Worm (Caenorhabditis elegans) whole organism, L3 larva: ENCODE measurements around the gene lmbr-1.
A peak's percentile ranks its signal among the peaks of the same experiment; 100 is the strongest.

Source experiments
- R02D3.7 ChIP-seq: fragments of 150-350 bp; optimal IDR thresholded peaks from 2 replicates; lab custom pipeline; 2014; ENCODE audit warnings: missing biosample characterization, missing genetic modification characterization
- ZK546.5 ChIP-seq: sonication (generic microtip); optimal IDR thresholded peaks from 2 replicates; lab custom pipeline; 2017; ENCODE audit warnings: missing biosample characterization, missing genetic modification characterization
- aly-2 ChIP-seq: fragments of 150-350 bp; optimal IDR thresholded peaks from 2 replicates; lab custom pipeline; 2014; ENCODE audit warnings: missing biosample characterization, missing genetic modification characterization
- ama-1 ChIP-seq: fragments of 150-350 bp; optimal IDR thresholded peaks from 2 replicates; lab custom pipeline; 2018
- ceh-16 ChIP-seq: sonication (generic microtip); optimal IDR thresholded peaks from 2 replicates; lab custom pipeline; 2017; ENCODE audit warnings: missing biosample characterization, missing genetic modification characterization
- ceh-28 ChIP-seq: fragments of 150-350 bp; optimal IDR thresholded peaks from 2 replicates; lab custom pipeline; 2014; ENCODE audit warnings: missing biosample characterization, missing genetic modification reagents, missing genetic modification characterization
- ceh-82 ChIP-seq: fragments of 150-350 bp; optimal IDR thresholded peaks from 2 replicates; lab custom pipeline; 2014; ENCODE audit warnings: missing biosample characterization, missing genetic modification characterization
- ceh-9 ChIP-seq: sonication (generic microtip); optimal IDR thresholded peaks from 2 replicates; lab custom pipeline; 2018; ENCODE audit warnings: missing biosample characterization, missing genetic modification characterization
- daf-12 ChIP-seq: fragments of 150-350 bp; optimal IDR thresholded peaks from 2 replicates; lab custom pipeline; 2014; ENCODE audit warnings: missing biosample characterization, missing genetic modification reagents, missing genetic modification characterization
- egl-27 ChIP-seq: sonication (generic microtip); optimal IDR thresholded peaks from 4 replicates; lab custom pipeline; 2017; ENCODE audit warnings: missing biosample characterization, missing genetic modification reagents, missing genetic modification characterization
- egl-5 ChIP-seq: fragments of 150-350 bp; optimal IDR thresholded peaks from 2 replicates; lab custom pipeline; 2017; ENCODE audit warnings: missing biosample characterization, missing genetic modification reagents, missing genetic modification characterization, inconsistent platforms
- elt-1 ChIP-seq: fragments of 150-350 bp; optimal IDR thresholded peaks from 2 replicates; lab custom pipeline; 2014; ENCODE audit warnings: missing biosample characterization, missing genetic modification characterization
- elt-2 ChIP-seq: sonication (generic microtip); optimal IDR thresholded peaks from 2 replicates; lab custom pipeline; 2016; ENCODE audit warnings: missing genetic modification reagents, mild to moderate bottlenecking, missing genetic modification characterization, missing compliant biosample characterization
- elt-3 ChIP-seq, 3 experiments: fragments of 150-350 bp in 1 of 3; sonication (generic microtip) in 2 of 3; optimal IDR thresholded peaks; 2 replicates in 2 of 3; 4 replicates in 1 of 3; lab custom pipeline; 2014 to 2017; ENCODE audit warnings: missing biosample characterization in 3 of 3, missing genetic modification characterization in 3 of 3
- eor-1 ChIP-seq, 2 experiments: fragments of 150-350 bp; optimal IDR thresholded peaks; 2 replicates each; lab custom pipeline; 2014 to 2018; ENCODE audit warnings: missing biosample characterization in 2 of 2, missing genetic modification characterization in 2 of 2
- fkh-10 ChIP-seq: sonication (generic microtip); optimal IDR thresholded peaks from 2 replicates; lab custom pipeline; 2017; ENCODE audit warnings: missing biosample characterization, missing genetic modification reagents, missing genetic modification characterization
- fkh-2 ChIP-seq: fragments of 150-350 bp; optimal IDR thresholded peaks from 2 replicates; lab custom pipeline; 2014; ENCODE audit warnings: missing biosample characterization, missing genetic modification reagents, missing genetic modification characterization
- fos-1 ChIP-seq: fragments of 150-350 bp; optimal IDR thresholded peaks from 2 replicates; lab custom pipeline; 2014; ENCODE audit warnings: missing biosample characterization, missing genetic modification characterization
- hmg-11 ChIP-seq: sonication (generic microtip); optimal IDR thresholded peaks from 2 replicates; lab custom pipeline; 2016; ENCODE audit warnings: missing genetic modification characterization, missing compliant biosample characterization
- jun-1 ChIP-seq: fragments of 150-350 bp; optimal IDR thresholded peaks from 2 replicates; lab custom pipeline; 2014; ENCODE audit warnings: missing biosample characterization, missing genetic modification reagents, missing genetic modification characterization
- lin-15B ChIP-seq: fragments of 150-350 bp; optimal IDR thresholded peaks from 2 replicates; lab custom pipeline; 2014; ENCODE audit warnings: missing biosample characterization, missing genetic modification characterization
- lin-39 ChIP-seq: fragments of 150-350 bp; optimal IDR thresholded peaks from 2 replicates; lab custom pipeline; 2018; ENCODE audit warnings: missing biosample characterization, missing genetic modification reagents, missing genetic modification characterization
- lsy-12 ChIP-seq: sonication (generic microtip); optimal IDR thresholded peaks from 2 replicates; lab custom pipeline; 2016; ENCODE audit warnings: mild to moderate bottlenecking, missing genetic modification characterization, missing compliant biosample characterization
- mdl-1 ChIP-seq: fragments of 150-350 bp; optimal IDR thresholded peaks from 2 replicates; lab custom pipeline; 2014; ENCODE audit warnings: missing biosample characterization, missing genetic modification characterization
- mml-1 ChIP-seq: fragments of 150-350 bp; sonication (generic microtip); optimal IDR thresholded peaks from 3 replicates; lab custom pipeline; 2014; ENCODE audit warnings: missing biosample characterization, missing genetic modification characterization
- nfya-1 ChIP-seq: sonication (generic microtip); optimal IDR thresholded peaks from 2 replicates; lab custom pipeline; 2017; ENCODE audit warnings: missing genetic modification characterization, mild to moderate bottlenecking, missing compliant biosample characterization, antibody characterized with exemption, moderate library complexity; ENCODE audit not compliant: insufficient read depth
- nhr-11 ChIP-seq: fragments of 150-350 bp; optimal IDR thresholded peaks from 2 replicates; lab custom pipeline; 2014; ENCODE audit warnings: missing biosample characterization, missing genetic modification characterization
- nhr-12 ChIP-seq: fragments of 150-350 bp; optimal IDR thresholded peaks from 2 replicates; lab custom pipeline; 2014; ENCODE audit warnings: missing biosample characterization, missing genetic modification characterization
- nhr-23 ChIP-seq: fragments of 150-350 bp; optimal IDR thresholded peaks from 2 replicates; lab custom pipeline; 2014; ENCODE audit warnings: missing biosample characterization, missing genetic modification reagents, missing genetic modification characterization
- nhr-237 ChIP-seq: fragments of 150-350 bp; optimal IDR thresholded peaks from 2 replicates; lab custom pipeline; 2014; ENCODE audit warnings: missing biosample characterization, missing genetic modification characterization
- nhr-25 ChIP-seq: sonication (generic microtip); optimal IDR thresholded peaks from 2 replicates; lab custom pipeline; 2017; ENCODE audit warnings: missing biosample characterization, missing genetic modification characterization
- nhr-28 ChIP-seq: fragments of 150-350 bp; optimal IDR thresholded peaks from 2 replicates; lab custom pipeline; 2014; ENCODE audit warnings: missing biosample characterization, missing genetic modification characterization
- nhr-43 ChIP-seq: sonication (generic microtip); optimal IDR thresholded peaks from 2 replicates; lab custom pipeline; 2016; ENCODE audit warnings: mild to moderate bottlenecking, missing genetic modification characterization, missing compliant biosample characterization; ENCODE audit not compliant: poor library complexity, severe bottlenecking
- nhr-67 ChIP-seq: fragments of 150-350 bp; optimal IDR thresholded peaks from 2 replicates; lab custom pipeline; 2014; ENCODE audit warnings: missing biosample characterization, missing genetic modification characterization
- nhr-76 ChIP-seq: fragments of 150-350 bp; sonication (generic microtip); optimal IDR thresholded peaks from 5 replicates; lab custom pipeline; 2014; ENCODE audit warnings: missing biosample characterization, missing genetic modification characterization
- nhr-77 ChIP-seq: fragments of 150-350 bp; optimal IDR thresholded peaks from 2 replicates; lab custom pipeline; 2014; ENCODE audit warnings: missing biosample characterization, missing genetic modification characterization
- pha-4 ChIP-seq: fragments of 150-350 bp; optimal IDR thresholded peaks from 2 replicates; lab custom pipeline; 2014; ENCODE audit warnings: missing biosample characterization, missing genetic modification reagents, missing genetic modification characterization
- pqm-1 ChIP-seq: fragments of 150-350 bp; optimal IDR thresholded peaks from 2 replicates; lab custom pipeline; 2017; ENCODE audit warnings: missing biosample characterization, missing genetic modification characterization, inconsistent platforms
- sea-2 ChIP-seq: fragments of 150-350 bp; sonication (generic microtip); optimal IDR thresholded peaks from 4 replicates; lab custom pipeline; 2014; ENCODE audit warnings: missing biosample characterization, missing genetic modification reagents, missing genetic modification characterization
- skn-1 ChIP-seq: fragments of 150-350 bp; optimal IDR thresholded peaks from 2 replicates; lab custom pipeline; 2014; ENCODE audit warnings: missing biosample characterization, missing genetic modification characterization
- snpc-4 ChIP-seq: fragments of 150-350 bp; optimal IDR thresholded peaks from 2 replicates; lab custom pipeline; 2014; ENCODE audit warnings: missing biosample characterization, missing genetic modification characterization
- tbx-2 ChIP-seq: sonication (generic microtip); optimal IDR thresholded peaks from 2 replicates; lab custom pipeline; 2016; ENCODE audit warnings: mild to moderate bottlenecking, missing genetic modification characterization, missing compliant biosample characterization
- unc-39 ChIP-seq: sonication (generic microtip); optimal IDR thresholded peaks from 4 replicates; lab custom pipeline; 2017; ENCODE audit warnings: missing biosample characterization, missing genetic modification characterization
- unc-62 ChIP-seq: fragments of 150-350 bp; sonication (generic microtip); optimal IDR thresholded peaks from 4 replicates; lab custom pipeline; 2014; ENCODE audit warnings: missing biosample characterization, missing genetic modification reagents, missing genetic modification characterization
- zag-1 ChIP-seq: fragments of 150-350 bp; optimal IDR thresholded peaks from 2 replicates; lab custom pipeline; 2014; ENCODE audit warnings: missing biosample characterization, missing genetic modification characterization
- ztf-11 ChIP-seq: fragments of 150-350 bp; optimal IDR thresholded peaks from 2 replicates; lab custom pipeline; 2014; ENCODE audit warnings: missing biosample characterization, missing genetic modification characterization
- ztf-4 ChIP-seq: fragments of 150-350 bp; optimal IDR thresholded peaks from 2 replicates; lab custom pipeline; 2014; ENCODE audit warnings: missing biosample characterization, missing genetic modification characterization

The lmbr-1 gene

DNA sequence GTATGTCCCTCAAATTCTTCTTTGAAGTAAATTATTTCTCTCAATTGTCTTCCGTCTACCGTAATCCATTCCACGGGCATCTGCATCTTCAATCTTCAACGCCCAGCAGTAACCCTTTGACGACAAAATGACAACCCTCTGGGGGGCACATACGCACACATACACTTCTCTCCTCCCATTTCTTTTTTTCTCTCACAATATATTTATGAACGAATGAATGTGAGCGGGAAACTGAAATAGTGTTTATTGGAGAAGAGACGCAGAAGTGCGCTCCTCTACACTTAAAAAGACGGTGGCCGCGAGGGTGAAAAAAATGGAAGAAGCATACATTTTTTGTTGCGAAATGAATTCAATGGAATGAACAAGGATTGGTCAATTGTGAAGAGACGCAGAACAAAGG is 39.9 kb downstream of the lmbr-1 start:
- TF ChIP-seq fkh-2 (tag; lab: Kevin White, UChicago) (no peak), lin-15B (tag; lab: Kevin White, UChicago) (peak; percentile 88), lsy-12 (tag; lab: Kevin White, UChicago) (peak; percentile 85), nfya-1 (tag; lab: Kevin White, UChicago) (peak; percentile 99), elt-1 (tag; lab: Kevin White, UChicago) (peak; percentile 55), nhr-12 (no peak), ceh-9 (tag; lab: Kevin White, UChicago) (no peak), ama-1 (lab: Kevin White, UChicago) (no peak), sea-2 (GFP tag; lab: Kevin White, UChicago) (no peak), pqm-1 (tag; lab: Kevin White, UChicago) (peak; percentile 66), egl-27 (tag; lab: Kevin White, UChicago) (no peak), fkh-10 (GFP tag; lab: Kevin White, UChicago) (peak; percentile 75), nhr-67 (tag; lab: Kevin White, UChicago) (no peak), nhr-11 (no peak), tbx-2 (tag; lab: Kevin White, UChicago) (no peak), lin-39 (peak; percentile 77), ceh-16 (tag; lab: Kevin White, UChicago) (no peak), nhr-28 (tag; lab: Kevin White, UChicago) (no peak), eor-1 (tag; optimal IDR thresholded peaks at IDR 0.05; lab: Kevin White, UChicago) (no peak), nhr-76 (tag; lab: Kevin White, UChicago) (no peak), ceh-28 (tag; lab: Kevin White, UChicago) (peak; percentile 59), jun-1 (tag; lab: Kevin White, UChicago) (no peak), elt-2 (tag; lab: Kevin White, UChicago) (peak; percentile 65), aly-2 (tag; lab: Kevin White, UChicago) (no peak), nhr-237 (tag; lab: Kevin White, UChicago) (no peak), daf-12 (tag; lab: Kevin White, UChicago) (no peak), nhr-77 (tag; lab: Kevin White, UChicago) (no peak), nhr-43 (tag; lab: Kevin White, UChicago) (peak; percentile 14), mml-1 (tag; lab: Kevin White, UChicago) (no peak), fos-1 (tag; lab: Kevin White, UChicago) (no peak), ceh-82 (tag; lab: Kevin White, UChicago) (no peak), mdl-1 (no peak), ZK546.5 (tag; lab: Kevin White, UChicago) (no peak), skn-1 (tag; lab: Kevin White, UChicago) (peak; percentile 35), unc-39 (tag; lab: Kevin White, UChicago) (no peak), pha-4 (tag; lab: Kevin White, UChicago) (peak; percentile 82), elt-3 (tag; optimal IDR thresholded peaks at IDR 0.05; lab: Kevin White, UChicago) (no peak), nhr-23 (peak; percentile 78), ztf-4 (tag; lab: Kevin White, UChicago) (no peak), nhr-25 (tag; lab: Kevin White, UChicago) (peak; percentile 83), ztf-11 (tag; lab: Kevin White, UChicago) (no peak), R02D3.7 (tag; lab: Kevin White, UChicago) (peak; percentile 23), zag-1 (no peak), hmg-11 (tag; lab: Kevin White, UChicago) (peak; percentile 80), unc-62 (GFP tag; lab: Kevin White, UChicago) (peak; percentile 70), egl-5 (tag; lab: Kevin White, UChicago) (peak; percentile 60), snpc-4 (tag; lab: Kevin White, UChicago) (peak; percentile 82)
